Worm (Caenorhabditis elegans) whole organism, young adult: ENCODE data around the gene sra-27.

Experiments used
- B0019.2 ChIP-seq: fragments of 200-800 bp; sonication (Bioruptor generic); conservative IDR thresholded peaks from 2 replicates; pipeline ENCODE4 v1.3.6; 2022; ENCODE audit warnings: missing genetic modification reagents, missing genetic modification characterization, missing compliant biosample characterization
- C17E4.6 ChIP-seq: fragments of 200-800 bp; sonication (Bioruptor generic); IDR thresholded peaks from 2 replicates; pipeline ENCODE4 v1.3.6; 2022; ENCODE audit warnings: missing genetic modification reagents, missing genetic modification characterization, missing compliant biosample characterization
- F52B5.7 ChIP-seq: sonication (generic microtip); optimal IDR thresholded peaks from 2 replicates; lab custom pipeline; 2016; ENCODE audit warnings: mild to moderate bottlenecking, missing genetic modification characterization, missing compliant biosample characterization
- F55B11.4 ChIP-seq: sonication (generic microtip); optimal IDR thresholded peaks from 2 replicates; lab custom pipeline; 2016; ENCODE audit warnings: missing compliant biosample characterization, missing genetic modification characterization, borderline replicate concordance; ENCODE audit not compliant: insufficient read depth
- K11D2.4 ChIP-seq: fragments of 200-800 bp; sonication (Bioruptor generic); IDR thresholded peaks from 2 replicates; pipeline ENCODE4 v1.3.6; 2022; ENCODE audit warnings: missing genetic modification reagents, missing genetic modification characterization, missing compliant biosample characterization
- T07F8.4 ChIP-seq: sonication (generic microtip); optimal IDR thresholded peaks from 2 replicates; lab custom pipeline; 2016; ENCODE audit warnings: mild to moderate bottlenecking, missing genetic modification characterization, moderate library complexity, missing compliant biosample characterization
- Y53G8AR.9 ChIP-seq: fragments of 200-800 bp; sonication (Bioruptor generic); conservative IDR thresholded peaks from 2 replicates; pipeline ENCODE4 v1.3.6; 2022; ENCODE audit warnings: missing genetic modification reagents, missing genetic modification characterization, missing compliant biosample characterization
- Y56A3A.18 ChIP-seq: fragments of 200-800 bp; sonication (Bioruptor generic); IDR thresholded peaks from 2 replicates; pipeline ENCODE4 v1.3.6; 2022; ENCODE audit warnings: missing genetic modification reagents, missing genetic modification characterization, missing compliant biosample characterization
- Y95B8A.8 ChIP-seq: fragments of 200-800 bp; sonication (Bioruptor generic); IDR thresholded peaks from 2 replicates; pipeline ENCODE4 v1.3.6; 2022; ENCODE audit warnings: missing genetic modification reagents, missing genetic modification characterization, missing compliant biosample characterization
- akir-1 ChIP-seq: fragments of 200-800 bp; sonication (Bioruptor generic); optimal IDR thresholded peaks from 2 replicates; lab custom pipeline; 2018; ENCODE audit warnings: mild to moderate bottlenecking, missing genetic modification characterization, moderate library complexity, missing compliant biosample characterization
- attf-3 ChIP-seq: fragments of 200-800 bp; sonication (Bioruptor generic); conservative IDR thresholded peaks from 2 replicates; pipeline ENCODE4 v1.3.6; 2022; ENCODE audit warnings: missing genetic modification reagents, missing genetic modification characterization, missing compliant biosample characterization
- bed-2 ChIP-seq: fragments of 200-800 bp; sonication (Bioruptor generic); IDR thresholded peaks from 2 replicates; pipeline ENCODE4 v1.3.6; 2022; ENCODE audit warnings: missing genetic modification reagents, missing genetic modification characterization, missing compliant biosample characterization
- cebp-1 ChIP-seq, 2 experiments: fragments of 200-800 bp in 1 of 2; sonication (Bioruptor generic) in 1 of 2; sonication (generic microtip) in 1 of 2; IDR thresholded peaks in 1 of 2; optimal IDR thresholded peaks in 1 of 2; 2 replicates each; pipeline versions ENCODE4 v1.3.6 to Lab custom; 2017 to 2022; ENCODE audit warnings: missing compliant biosample characterization in 2 of 2, missing genetic modification characterization in 2 of 2, mild to moderate bottlenecking in 1 of 2, missing genetic modification reagents in 1 of 2, moderate library complexity in 1 of 2
- cebp-2 ChIP-seq: fragments of 200-800 bp; sonication (Bioruptor generic); IDR thresholded peaks from 2 replicates; pipeline ENCODE4 v1.3.6; 2022; ENCODE audit warnings: missing genetic modification characterization, missing compliant biosample characterization
- ceh-100 ChIP-seq: fragments of 200-800 bp; sonication (Bioruptor generic); IDR thresholded peaks from 2 replicates; pipeline ENCODE4 v1.3.6; 2022; ENCODE audit warnings: missing genetic modification reagents, missing genetic modification characterization, missing compliant biosample characterization
- ceh-91 ChIP-seq: fragments of 200-800 bp; sonication (Bioruptor generic); IDR thresholded peaks from 2 replicates; pipeline ENCODE4 v1.3.6; 2022; ENCODE audit warnings: missing genetic modification reagents, missing genetic modification characterization, missing compliant biosample characterization
- chd-7 ChIP-seq: sonication (generic microtip); optimal IDR thresholded peaks from 2 replicates; lab custom pipeline; 2016; ENCODE audit warnings: mild to moderate bottlenecking, missing genetic modification characterization, moderate library complexity, missing compliant biosample characterization
- dpff-1 ChIP-seq: sonication (generic microtip); optimal IDR thresholded peaks from 2 replicates; lab custom pipeline; 2017; ENCODE audit warnings: mild to moderate bottlenecking, missing genetic modification characterization, missing compliant biosample characterization
- dpl-1 ChIP-seq: fragments of 150-350 bp; optimal IDR thresholded peaks from 2 replicates; lab custom pipeline; 2014; ENCODE audit warnings: missing biosample characterization, missing genetic modification reagents, missing genetic modification characterization
- efl-1 ChIP-seq: fragments of 150-350 bp; optimal IDR thresholded peaks from 2 replicates; lab custom pipeline; 2014; ENCODE audit warnings: missing biosample characterization, missing genetic modification reagents, missing genetic modification characterization
- egl-44 ChIP-seq: fragments of 200-800 bp; sonication (Bioruptor generic); IDR thresholded peaks from 2 replicates; pipeline ENCODE4 v1.3.6; 2022; ENCODE audit warnings: missing genetic modification reagents, missing genetic modification characterization, missing compliant biosample characterization
- egrh-3 ChIP-seq: fragments of 200-800 bp; sonication (Bioruptor generic); IDR thresholded peaks from 2 replicates; pipeline ENCODE4 v1.3.6; 2022; ENCODE audit warnings: missing genetic modification reagents, missing genetic modification characterization, missing compliant biosample characterization
- ekl-4 ChIP-seq: fragments of 200-800 bp; sonication (Bioruptor generic); IDR thresholded peaks from 2 replicates; pipeline ENCODE4 v1.3.6; 2022; ENCODE audit warnings: missing genetic modification reagents, missing genetic modification characterization, missing compliant biosample characterization
- fkh-3 ChIP-seq: sonication (generic microtip); optimal IDR thresholded peaks from 2 replicates; lab custom pipeline; 2016; ENCODE audit warnings: mild to moderate bottlenecking, missing genetic modification characterization, missing compliant biosample characterization
- him-1 ChIP-seq: sonication (generic microtip); optimal IDR thresholded peaks from 2 replicates; lab custom pipeline; 2016; ENCODE audit warnings: missing genotype, missing genetic modification reagents, missing genetic modification characterization, missing compliant biosample characterization
- hsf-1 ChIP-seq: fragments of 200-800 bp; sonication (Bioruptor generic); IDR thresholded peaks from 2 replicates; pipeline ENCODE4 v1.3.6; 2022; ENCODE audit warnings: missing genetic modification reagents, missing genetic modification characterization, missing compliant biosample characterization
- lin-26 ChIP-seq: fragments of 200-800 bp; sonication (Bioruptor generic); IDR thresholded peaks from 2 replicates; pipeline ENCODE4 v1.3.6; 2022; ENCODE audit warnings: missing genetic modification reagents, missing genetic modification characterization, missing compliant biosample characterization
- lin-54 ChIP-seq: fragments of 200-800 bp; sonication (Bioruptor generic); optimal IDR thresholded peaks from 2 replicates; lab custom pipeline; 2018; ENCODE audit warnings: mild to moderate bottlenecking, missing genetic modification characterization, missing compliant biosample characterization
- lsy-27 ChIP-seq: sonication (generic microtip); optimal IDR thresholded peaks from 2 replicates; lab custom pipeline; 2017; ENCODE audit warnings: missing genetic modification characterization, mild to moderate bottlenecking, missing compliant biosample characterization, antibody characterized with exemption, missing genotype, borderline replicate concordance; ENCODE audit not compliant: insufficient read depth
- madf-10 ChIP-seq: sonication (generic microtip); optimal IDR thresholded peaks from 2 replicates; lab custom pipeline; 2016; ENCODE audit warnings: mild to moderate bottlenecking, missing genetic modification characterization, missing compliant biosample characterization
- nfya-1 ChIP-seq: sonication (generic microtip); optimal IDR thresholded peaks from 2 replicates; lab custom pipeline; 2017; ENCODE audit warnings: antibody characterized with exemption, missing compliant biosample characterization, missing genetic modification characterization, borderline replicate concordance; ENCODE audit not compliant: insufficient read depth
- nfyb-1 ChIP-seq: fragments of 200-800 bp; sonication (Bioruptor generic); IDR thresholded peaks from 2 replicates; pipeline ENCODE4 v1.3.6; 2022; ENCODE audit warnings: missing genetic modification reagents, missing genetic modification characterization, missing compliant biosample characterization
- nhr-120 ChIP-seq: fragments of 200-800 bp; sonication (Bioruptor generic); IDR thresholded peaks from 2 replicates; pipeline ENCODE4 v1.3.6; 2022; ENCODE audit warnings: missing genetic modification characterization, missing compliant biosample characterization
- nhr-179 ChIP-seq: sonication (generic microtip); optimal IDR thresholded peaks from 2 replicates; lab custom pipeline; 2016; ENCODE audit warnings: mild to moderate bottlenecking, missing genetic modification characterization, missing compliant biosample characterization
- nhr-27 ChIP-seq: fragments of 200-800 bp; sonication (Bioruptor generic); optimal IDR thresholded peaks from 2 replicates; lab custom pipeline; 2018; ENCODE audit warnings: mild to moderate bottlenecking, missing genetic modification characterization, moderate library complexity, missing compliant biosample characterization
- nhr-90 ChIP-seq: sonication (generic microtip); optimal IDR thresholded peaks from 2 replicates; lab custom pipeline; 2016; ENCODE audit warnings: missing genotype, mild to moderate bottlenecking, missing genetic modification characterization, missing compliant biosample characterization
- pha-4 ChIP-seq: fragments of 150-350 bp; sonication (generic microtip); optimal IDR thresholded peaks from 2 replicates; lab custom pipeline; 2014; ENCODE audit warnings: missing biosample characterization, missing genetic modification reagents, missing genetic modification characterization
- rcor-1 ChIP-seq: fragments of 200-800 bp; sonication (Bioruptor generic); IDR thresholded peaks from 2 replicates; pipeline ENCODE4 v1.3.6; 2022; ENCODE audit warnings: missing genetic modification reagents, missing genetic modification characterization, missing compliant biosample characterization
- rec-8 ChIP-seq, 2 experiments: sonication (generic microtip); optimal IDR thresholded peaks; 2 replicates each; lab custom pipeline; 2016; ENCODE audit warnings: mild to moderate bottlenecking in 2 of 2, missing genetic modification characterization in 2 of 2, missing genetic modification reagents in 2 of 2, missing genotype in 2 of 2, missing biosample characterization in 1 of 2, missing compliant biosample characterization in 1 of 2, moderate library complexity in 1 of 2
- repo-1 ChIP-seq: sonication (generic microtip); optimal IDR thresholded peaks from 2 replicates; lab custom pipeline; 2017; ENCODE audit warnings: mild to moderate bottlenecking, missing genetic modification characterization, missing compliant biosample characterization
- tlf-1 ChIP-seq: fragments of 200-800 bp; sonication (Bioruptor generic); optimal IDR thresholded peaks from 2 replicates; lab custom pipeline; 2018; ENCODE audit warnings: mild to moderate bottlenecking, missing genetic modification characterization, missing compliant biosample characterization
- unc-130 ChIP-seq: sonication (generic microtip); optimal IDR thresholded peaks from 2 replicates; lab custom pipeline; 2016; ENCODE audit warnings: missing genetic modification reagents, missing genetic modification characterization, missing compliant biosample characterization
- unc-62 ChIP-seq: fragments of 150-350 bp; optimal IDR thresholded peaks from 2 replicates; lab custom pipeline; 2014; ENCODE audit warnings: missing biosample characterization, missing genetic modification reagents, missing genetic modification characterization
- xnd-1 ChIP-seq: sonication (generic microtip); optimal IDR thresholded peaks from 2 replicates; lab custom pipeline; 2016; ENCODE audit warnings: missing genotype, missing genetic modification reagents, missing genetic modification characterization, missing compliant biosample characterization
- ztf-18 ChIP-seq: sonication (generic microtip); optimal IDR thresholded peaks from 2 replicates; lab custom pipeline; 2016; ENCODE audit warnings: missing genotype, mild to moderate bottlenecking, missing genetic modification characterization, missing compliant biosample characterization
- ztf-26 ChIP-seq: sonication (generic microtip); optimal IDR thresholded peaks from 2 replicates; lab custom pipeline; 2017; ENCODE audit warnings: missing genetic modification characterization, missing compliant biosample characterization
- ztf-3 ChIP-seq: fragments of 200-800 bp; sonication (Bioruptor generic); optimal IDR thresholded peaks from 2 replicates; lab custom pipeline; 2018; ENCODE audit warnings: mild to moderate bottlenecking, missing genetic modification characterization, missing compliant biosample characterization

Gene sra-27

ce11 chrII:6565077-6565476, 3.7 kb upstream of the sra-27 start, which contains the start of gene mpz-3 (continued):
- TF ChIP-seq efl-1 (peak; percentile 1), nfya-1 (tag; lab: Kevin White, UChicago) (no peak), nhr-120 (no peak), unc-62 (GFP tag; lab: Kevin White, UChicago) (no peak), rec-8 (tag; optimal IDR thresholded peaks at IDR 0.05; lab: Kevin White, UChicago) (peak in 1 of 2 experiments; percentile 63), lin-26 (GFP tag; lab: Robert Waterston, UW) (peak; percentile 85), ztf-3 (GFP tag; lab: Kevin White, UChicago) (no peak), fkh-3 (no peak), nfyb-1 (GFP tag; lab: Robert Waterston, UW) (no peak), nhr-179 (tag; lab: Kevin White, UChicago) (no peak), akir-1 (no peak), B0019.2 (GFP tag; lab: Robert Waterston, UW) (no peak), attf-3 (GFP tag; lab: Robert Waterston, UW) (no peak; the same call in 1 of the 2 replicates), cebp-2 (GFP tag; lab: Robert Waterston, UW) (no peak), dpff-1 (tag; lab: Kevin White, UChicago) (no peak), rcor-1 (GFP tag; lab: Robert Waterston, UW) (no peak; the same call in 1 of the 2 replicates), cebp-1 (GFP tag; IDR thresholded peaks at IDR 0.05; lab: Robert Waterston, UW) (no peak), cebp-1 (tag; optimal IDR thresholded peaks at IDR 0.05; lab: Kevin White, UChicago) (no peak), unc-130 (no peak), lsy-27 (tag; lab: Kevin White, UChicago) (no peak), ztf-18 (peak; percentile 58), Y53G8AR.9 (GFP tag; lab: Robert Waterston, UW) (no peak), pha-4 (tag; lab: Kevin White, UChicago) (no peak), bed-2 (GFP tag; lab: Robert Waterston, UW) (no peak), repo-1 (no peak), nhr-90 (tag; lab: Kevin White, UChicago) (peak; percentile 31), dpl-1 (GFP tag; lab: Kevin White, UChicago) (no peak), F52B5.7 (tag; lab: Kevin White, UChicago) (no peak), ceh-100 (GFP tag; lab: Robert Waterston, UW) (peak; percentile 47; the same call in 1 of the 2 replicates), madf-10 (tag; lab: Kevin White, UChicago) (peak; percentile 35), xnd-1 (no peak), C17E4.6 (GFP tag; lab: Robert Waterston, UW) (0 out of 2 replicates have a peak, but pooled peaks have one; percentile 19), F55B11.4 (tag; lab: Kevin White, UChicago) (no peak), chd-7 (tag; lab: Kevin White, UChicago) (no peak), lin-54 (no peak)

DNA sequence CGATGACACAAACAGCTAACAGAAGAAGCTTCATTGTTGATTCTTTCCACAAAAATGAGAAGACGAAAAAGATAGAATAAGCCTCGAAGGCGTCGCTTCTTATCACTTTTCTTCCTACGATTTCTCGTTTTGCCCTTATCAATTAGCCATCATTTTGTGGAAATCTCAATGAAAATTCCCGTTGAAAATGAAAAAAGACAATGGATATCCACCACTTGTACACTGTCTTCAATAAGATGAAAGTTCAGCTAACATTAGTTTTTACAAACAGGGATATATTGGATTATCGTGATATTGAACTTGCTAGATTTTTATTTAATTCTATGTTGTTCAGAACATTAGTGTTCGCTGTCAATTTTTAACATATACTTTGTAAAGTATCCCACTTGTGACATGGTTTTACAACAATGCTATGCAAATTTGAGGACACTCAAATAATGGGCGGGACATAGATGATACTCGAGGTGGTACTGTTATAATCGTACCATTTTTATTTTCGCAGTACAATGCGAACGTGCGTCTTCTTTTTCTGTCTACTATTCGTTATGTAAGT, 2.1 kb upstream of the sra-27 start, which contains the start of the genes F18C5.5 and F18C5.9:
TSS of gene F18C5.5 (minus strand) at position 101 of the 553 bp plus-strand sequence.
TSS of gene F18C5.9 (plus strand) at position 503 of the 553 bp plus-strand sequence.
- TF ChIP-seq cebp-1 (GFP tag; IDR thresholded peaks at IDR 0.05; lab: Robert Waterston, UW): no peak
- no peak for TF ChIP-seq cebp-1 (tag; optimal IDR thresholded peaks at IDR 0.05; lab: Kevin White, UChicago)
- TF ChIP-seq ceh-91 (GFP tag; lab: Robert Waterston, UW): no peak
- no peak for TF ChIP-seq egl-44 (GFP tag; lab: Robert Waterston, UW)
- no peak for TF ChIP-seq nfya-1 (tag; lab: Kevin White, UChicago)
- TF ChIP-seq dpff-1 (tag; lab: Kevin White, UChicago): no peak
- no peak for TF ChIP-seq him-1
- TF ChIP-seq unc-62 (GFP tag; lab: Kevin White, UChicago): no peak
- TF ChIP-seq Y56A3A.18 (GFP tag; lab: Robert Waterston, UW): no peak
- TF ChIP-seq T07F8.4 (tag; lab: Kevin White, UChicago): no peak
- no peak for TF ChIP-seq ekl-4 (GFP tag; lab: Robert Waterston, UW)
- TF ChIP-seq nhr-27 (tag; lab: Kevin White, UChicago): no peak
- no peak for TF ChIP-seq egrh-3 (GFP tag; lab: Robert Waterston, UW)
- no peak for TF ChIP-seq lin-26 (GFP tag; lab: Robert Waterston, UW)
- no peak for TF ChIP-seq tlf-1 (GFP tag; lab: Kevin White, UChicago)
- TF ChIP-seq ztf-26 (tag; lab: Kevin White, UChicago): no peak
- no peak for TF ChIP-seq hsf-1 (GFP tag; lab: Robert Waterston, UW)
- no peak for TF ChIP-seq Y95B8A.8 (GFP tag; lab: Robert Waterston, UW)
- TF ChIP-seq K11D2.4 (GFP tag; lab: Robert Waterston, UW): no peak
